Worm (Caenorhabditis elegans) whole organism, L2 larva: ENCODE data around the gene zip-12.
A peak's percentile ranks its signal among the peaks of the same experiment; 100 is the strongest.

Experiments
- F13H6.1 ChIP-seq: sonication (generic microtip); optimal IDR thresholded peaks from 2 replicates; lab custom pipeline; 2016; ENCODE audit warnings: missing genetic modification characterization, missing compliant biosample characterization
- ZK546.5 ChIP-seq: sonication (generic microtip); optimal IDR thresholded peaks from 2 replicates; lab custom pipeline; 2017; ENCODE audit warnings: missing biosample characterization, missing genetic modification characterization
- alr-1 ChIP-seq: fragments of 150-350 bp; optimal IDR thresholded peaks from 2 replicates; lab custom pipeline; 2014; ENCODE audit warnings: missing biosample characterization, missing genetic modification characterization
- aly-2 ChIP-seq: fragments of 150-350 bp; optimal IDR thresholded peaks from 2 replicates; lab custom pipeline; 2014; ENCODE audit warnings: missing biosample characterization, missing genetic modification characterization
- ama-1 ChIP-seq: fragments of 150-350 bp; optimal IDR thresholded peaks from 2 replicates; lab custom pipeline; 2018; ENCODE audit warnings: inconsistent platforms
- blmp-1 ChIP-seq: sonication (generic microtip); optimal IDR thresholded peaks from 2 replicates; lab custom pipeline; 2017; ENCODE audit warnings: missing genetic modification characterization, mild to moderate bottlenecking, missing compliant biosample characterization, antibody characterized with exemption, moderate library complexity; ENCODE audit not compliant: insufficient read depth
- ceh-16 ChIP-seq: fragments of 150-350 bp; optimal IDR thresholded peaks from 2 replicates; lab custom pipeline; 2014; ENCODE audit warnings: missing biosample characterization, missing genetic modification characterization
- ceh-82 ChIP-seq: fragments of 150-350 bp; optimal IDR thresholded peaks from 2 replicates; lab custom pipeline; 2014; ENCODE audit warnings: missing biosample characterization, missing genetic modification characterization
- crh-2 ChIP-seq: sonication (generic microtip); optimal IDR thresholded peaks from 2 replicates; lab custom pipeline; 2017; ENCODE audit warnings: missing biosample characterization, missing genetic modification characterization
- dmd-4 ChIP-seq: sonication (generic microtip); optimal IDR thresholded peaks from 2 replicates; lab custom pipeline; 2017; ENCODE audit warnings: missing biosample characterization, missing genetic modification characterization
- egl-27 ChIP-seq: sonication (generic microtip); optimal IDR thresholded peaks from 3 replicates; lab custom pipeline; 2017; ENCODE audit warnings: missing biosample characterization, missing genetic modification reagents, missing genetic modification characterization
- elt-1 ChIP-seq: fragments of 150-350 bp; optimal IDR thresholded peaks from 2 replicates; lab custom pipeline; 2014; ENCODE audit warnings: missing biosample characterization, missing genetic modification characterization
- elt-3 ChIP-seq: sonication (generic microtip); optimal IDR thresholded peaks from 2 replicates; lab custom pipeline; 2017; ENCODE audit warnings: missing biosample characterization, missing genetic modification characterization
- fos-1 ChIP-seq: fragments of 150-350 bp; optimal IDR thresholded peaks from 2 replicates; lab custom pipeline; 2014; ENCODE audit warnings: missing biosample characterization, missing genetic modification characterization
- gmeb-1 ChIP-seq: fragments of 150-350 bp; optimal IDR thresholded peaks from 2 replicates; lab custom pipeline; 2014; ENCODE audit warnings: missing biosample characterization, missing genetic modification characterization
- lin-11 ChIP-seq: fragments of 150-350 bp; sonication (generic microtip); optimal IDR thresholded peaks from 2 replicates; lab custom pipeline; 2014; ENCODE audit warnings: missing biosample characterization, missing genetic modification characterization, inconsistent platforms, mixed read lengths
- lin-13 ChIP-seq: fragments of 150-350 bp; optimal IDR thresholded peaks from 2 replicates; lab custom pipeline; 2014; ENCODE audit warnings: missing biosample characterization, missing genetic modification reagents, missing genetic modification characterization
- lin-39 ChIP-seq: fragments of 150-350 bp; optimal IDR thresholded peaks from 2 replicates; lab custom pipeline; 2014; ENCODE audit warnings: missing biosample characterization, missing genetic modification reagents, missing genetic modification characterization
- lsy-2 ChIP-seq, 2 experiments: fragments of 150-350 bp in 1 of 2; sonication (generic microtip) in 1 of 2; optimal IDR thresholded peaks; 2 replicates each; lab custom pipeline; 2014 to 2017; ENCODE audit warnings: missing biosample characterization in 2 of 2, missing genetic modification characterization in 2 of 2
- mab-5 ChIP-seq: fragments of 150-350 bp; optimal IDR thresholded peaks from 2 replicates; lab custom pipeline; 2014; ENCODE audit warnings: missing biosample characterization, missing genetic modification characterization
- mbf-1 ChIP-seq: sonication (generic microtip); optimal IDR thresholded peaks from 2 replicates; lab custom pipeline; 2017; ENCODE audit warnings: missing biosample characterization, missing genetic modification characterization
- nhr-11 ChIP-seq: fragments of 150-350 bp; optimal IDR thresholded peaks from 2 replicates; lab custom pipeline; 2014; ENCODE audit warnings: missing biosample characterization, missing genetic modification characterization
- nhr-12 ChIP-seq: fragments of 150-350 bp; optimal IDR thresholded peaks from 2 replicates; lab custom pipeline; 2014; ENCODE audit warnings: missing biosample characterization, missing genetic modification characterization
- nhr-129 ChIP-seq: fragments of 150-350 bp; optimal IDR thresholded peaks from 2 replicates; lab custom pipeline; 2014; ENCODE audit warnings: missing biosample characterization, missing genetic modification characterization
- nhr-21 ChIP-seq: fragments of 150-350 bp; optimal IDR thresholded peaks from 2 replicates; lab custom pipeline; 2014; ENCODE audit warnings: missing biosample characterization, missing genetic modification characterization
- nhr-23 ChIP-seq: fragments of 150-350 bp; optimal IDR thresholded peaks from 2 replicates; lab custom pipeline; 2014; ENCODE audit warnings: missing biosample characterization, missing genetic modification reagents, missing genetic modification characterization
- nhr-25 ChIP-seq: fragments of 150-350 bp; sonication (generic microtip); optimal IDR thresholded peaks from 3 replicates; lab custom pipeline; 2014; ENCODE audit warnings: missing biosample characterization, missing genetic modification characterization
- nhr-6 ChIP-seq: fragments of 150-350 bp; optimal IDR thresholded peaks from 2 replicates; lab custom pipeline; 2014; ENCODE audit warnings: missing biosample characterization, missing genetic modification characterization
- nhr-77 ChIP-seq: fragments of 150-350 bp; optimal IDR thresholded peaks from 2 replicates; lab custom pipeline; 2014; ENCODE audit warnings: missing biosample characterization, missing genetic modification characterization
- sem-4 ChIP-seq: fragments of 150-350 bp; optimal IDR thresholded peaks from 2 replicates; lab custom pipeline; 2014; ENCODE audit warnings: missing biosample characterization, missing genetic modification reagents, missing genetic modification characterization
- skn-1 ChIP-seq: sonication (generic microtip); optimal IDR thresholded peaks from 2 replicates; lab custom pipeline; 2017; ENCODE audit warnings: missing biosample characterization, missing genetic modification characterization
- snpc-4 ChIP-seq: fragments of 150-350 bp; optimal IDR thresholded peaks from 2 replicates; lab custom pipeline; 2014; ENCODE audit warnings: missing biosample characterization, missing genetic modification characterization
- unc-55 ChIP-seq: fragments of 150-350 bp; sonication (generic microtip); optimal IDR thresholded peaks from 3 replicates; lab custom pipeline; 2014; ENCODE audit warnings: missing biosample characterization, missing genetic modification reagents, missing genetic modification characterization
- unc-62 ChIP-seq: fragments of 150-350 bp; optimal IDR thresholded peaks from 2 replicates; lab custom pipeline; 2014; ENCODE audit warnings: missing biosample characterization, missing genetic modification reagents, missing genetic modification characterization
- ztf-11 ChIP-seq: sonication (generic microtip); optimal IDR thresholded peaks from 2 replicates; lab custom pipeline; 2017; ENCODE audit warnings: missing biosample characterization, missing genetic modification characterization
- ztf-4 ChIP-seq: fragments of 150-350 bp; optimal IDR thresholded peaks from 2 replicates; lab custom pipeline; 2014; ENCODE audit warnings: missing biosample characterization, missing genetic modification characterization

zip-12 gene

DNA sequence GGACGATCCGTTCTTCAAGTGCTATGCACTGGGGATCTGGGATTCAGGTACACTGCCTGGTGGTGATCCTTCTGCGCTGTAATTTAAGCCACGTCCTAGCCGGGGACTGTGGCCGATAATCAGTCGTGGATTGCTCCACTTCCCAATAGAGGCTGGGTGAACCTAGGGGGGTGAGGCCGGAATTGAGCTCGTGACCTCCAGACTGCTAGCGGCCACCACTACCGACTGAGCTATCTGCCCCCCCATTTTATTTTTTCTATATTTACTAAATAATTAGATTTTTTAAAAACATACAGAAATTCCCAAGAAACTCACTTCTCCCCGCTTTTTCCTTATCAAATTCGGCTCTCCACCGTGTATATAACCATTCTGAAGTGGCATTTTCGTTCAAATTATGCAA, 30.4 kb upstream of the zip-12 start:
- no peak for TF ChIP-seq nhr-21
- no peak for TF ChIP-seq ceh-16 (tag; lab: Kevin White, UChicago)
- TF ChIP-seq ZK546.5 (tag; lab: Kevin White, UChicago): no peak
- no peak for TF ChIP-seq ama-1
- TF ChIP-seq F13H6.1 (tag; lab: Kevin White, UChicago): no peak
- TF ChIP-seq mab-5 (tag; lab: Kevin White, UChicago): no peak
- TF ChIP-seq crh-2 (tag; lab: Kevin White, UChicago): no peak
- TF ChIP-seq ztf-4: no peak
- TF ChIP-seq aly-2 (tag; lab: Kevin White, UChicago): no peak
- no peak for TF ChIP-seq nhr-12 (tag; lab: Kevin White, UChicago)
- no peak for TF ChIP-seq nhr-77 (tag; lab: Kevin White, UChicago)
- TF ChIP-seq gmeb-1 (tag; lab: Kevin White, UChicago): no peak
- no peak for TF ChIP-seq lin-13
- TF ChIP-seq nhr-11 (tag; lab: Kevin White, UChicago): no peak
- no peak for TF ChIP-seq unc-55
- no peak for TF ChIP-seq mbf-1
- no peak for TF ChIP-seq nhr-23 (tag; lab: Kevin White, UChicago)
- TF ChIP-seq ceh-82 (tag; lab: Kevin White, UChicago): no peak
- TF ChIP-seq dmd-4: no peak

DNA sequence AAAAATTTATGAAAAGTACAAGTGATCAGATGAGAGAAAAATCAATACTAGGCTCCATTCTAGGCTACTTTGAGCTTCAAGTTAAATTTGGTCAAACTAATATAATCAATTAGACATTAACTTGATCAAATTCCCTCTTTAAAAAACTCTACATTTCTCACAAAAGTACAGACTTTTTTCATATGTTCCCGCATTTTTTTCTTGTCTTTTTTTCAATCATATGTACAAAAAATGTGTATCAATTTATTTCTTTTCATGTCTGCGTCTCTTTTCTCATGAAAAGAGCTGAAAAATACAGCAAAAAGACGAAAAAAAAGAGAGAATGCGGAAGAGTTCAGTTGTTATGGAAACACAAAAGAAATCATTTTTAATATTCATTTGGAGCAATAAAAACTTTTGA, 28.5 kb upstream of the zip-12 start:
- TF ChIP-seq skn-1 (no peak), lsy-2 (tag; optimal IDR thresholded peaks at IDR 0.05; lab: Kevin White, UChicago) (no peak), ama-1 (no peak), nhr-6 (no peak), mbf-1 (no peak)

ce11 chrIII:12303084-12303483, 24.6 kb upstream of the zip-12 start, which contains the start of gene mrp-8:
TSS of gene mrp-8 (minus strand) at chrIII:12303184.
- TF ChIP-seq ztf-11 (no peak), nhr-11 (tag; lab: Kevin White, UChicago) (no peak), nhr-77 (tag; lab: Kevin White, UChicago) (no peak), lin-11 (tag; lab: Kevin White, UChicago) (no peak), egl-27 (tag; lab: Kevin White, UChicago) (no peak), sem-4 (no peak), ZK546.5 (tag; lab: Kevin White, UChicago) (no peak), blmp-1 (tag; lab: Kevin White, UChicago) (no peak)

DNA sequence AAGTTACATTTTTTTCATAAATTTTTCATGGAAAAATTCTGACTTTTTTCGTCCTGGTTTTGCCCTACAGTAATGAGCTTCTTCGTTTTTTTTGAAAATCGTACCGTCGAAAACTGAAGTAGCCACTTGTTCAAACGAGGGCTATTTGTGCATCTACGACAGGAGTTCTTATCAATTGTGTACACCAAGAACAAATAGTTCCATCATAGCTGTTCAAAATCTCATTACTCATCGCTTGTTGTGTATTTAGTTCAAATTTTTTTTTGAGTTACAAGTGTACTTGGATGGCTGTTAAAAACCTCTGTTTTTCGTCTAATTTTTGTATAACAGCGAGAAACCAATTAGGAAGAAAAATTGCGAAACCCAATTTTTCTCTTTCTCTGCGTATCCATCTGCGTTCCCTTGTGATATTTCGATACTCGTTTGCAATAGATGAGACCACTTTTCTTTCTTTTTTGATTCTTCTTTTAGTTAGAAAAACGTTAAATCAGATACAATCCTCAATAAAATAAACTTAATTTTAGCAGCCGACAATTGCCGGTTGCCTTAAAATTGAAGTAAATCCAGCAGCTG, 22.8 kb upstream of the zip-12 start:
- TF ChIP-seq alr-1 (tag; lab: Kevin White, UChicago): no peak
- no peak for TF ChIP-seq nhr-129
- TF ChIP-seq snpc-4 (tag; lab: Kevin White, UChicago): peak; percentile 2
- no peak for TF ChIP-seq dmd-4
- peak; percentile 9 for TF ChIP-seq fos-1 (tag; lab: Kevin White, UChicago)
- no peak for TF ChIP-seq unc-62 (GFP tag; lab: Kevin White, UChicago)
- TF ChIP-seq elt-1: no peak
- no peak for TF ChIP-seq nhr-25 (tag; lab: Kevin White, UChicago)
- peak; percentile 46 for TF ChIP-seq unc-55
- TF ChIP-seq, all 48 proteins: peak for 3

DNA sequence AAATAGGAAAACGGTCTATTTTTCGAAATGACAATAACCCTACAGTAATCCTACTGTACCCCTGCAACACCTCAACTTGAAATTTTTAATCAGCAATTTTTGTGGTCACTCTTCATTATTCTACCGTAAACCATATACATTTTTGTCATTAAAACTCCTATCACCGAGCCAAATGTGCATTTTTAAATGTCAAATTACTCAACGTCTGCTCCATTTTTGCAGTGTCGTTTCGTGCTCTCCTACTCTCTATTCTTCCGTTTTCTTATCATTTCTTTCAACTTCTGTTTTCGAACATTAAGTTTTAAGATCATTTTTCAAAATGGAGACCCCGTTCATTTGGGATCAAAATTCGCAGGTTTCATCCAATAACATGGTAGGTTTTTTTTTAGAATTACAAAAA, 20.2 kb upstream of the zip-12 start, which contains the start of gene pqn-92:
Gene pqn-92 (plus strand): TSS at position 307 of the 400 bp plus-strand sequence.
- TF ChIP-seq fos-1 (tag; lab: Kevin White, UChicago): peak; percentile 95
- no peak for TF ChIP-seq lin-39 (tag; lab: Kevin White, UChicago)
- TF ChIP-seq elt-3 (tag; lab: Kevin White, UChicago): no peak
- TF ChIP-seq, all 48 proteins: peak for 1
